Worm (Caenorhabditis elegans) whole organism, young adult: ENCODE results near the gene exos-4.1.

Experiments used
- B0035.1 ChIP-seq: sonication (generic microtip); optimal IDR thresholded peaks from 2 replicates; lab custom pipeline; 2016; ENCODE audit warnings: missing genetic modification characterization, mild to moderate bottlenecking, missing compliant biosample characterization, missing genotype, missing genetic modification reagents
- akir-1 ChIP-seq: fragments of 200-800 bp; sonication (Bioruptor generic); optimal IDR thresholded peaks from 2 replicates; lab custom pipeline; 2018; ENCODE audit warnings: mild to moderate bottlenecking, missing genetic modification characterization, moderate library complexity, missing compliant biosample characterization
- bed-2 ChIP-seq: fragments of 200-800 bp; sonication (Bioruptor generic); IDR thresholded peaks from 2 replicates; pipeline ENCODE4 v1.3.6; 2022; ENCODE audit warnings: missing genetic modification reagents, missing genetic modification characterization, missing compliant biosample characterization
- cebp-1 ChIP-seq, 2 experiments: fragments of 200-800 bp in 1 of 2; sonication (Bioruptor generic) in 1 of 2; sonication (generic microtip) in 1 of 2; IDR thresholded peaks in 1 of 2; optimal IDR thresholded peaks in 1 of 2; 2 replicates each; pipeline versions ENCODE4 v1.3.6 to Lab custom; 2017 to 2022; ENCODE audit warnings: missing compliant biosample characterization in 2 of 2, missing genetic modification characterization in 2 of 2, mild to moderate bottlenecking in 1 of 2, missing genetic modification reagents in 1 of 2, moderate library complexity in 1 of 2
- efl-1 ChIP-seq: fragments of 150-350 bp; optimal IDR thresholded peaks from 2 replicates; lab custom pipeline; 2014; ENCODE audit warnings: missing biosample characterization, missing genetic modification reagents, missing genetic modification characterization
- egl-18 ChIP-seq: fragments of 200-800 bp; sonication (Bioruptor generic); IDR thresholded peaks from 2 replicates; pipeline ENCODE4 v1.3.6; 2022; ENCODE audit warnings: missing genetic modification reagents, missing genetic modification characterization, missing compliant biosample characterization
- lin-35 ChIP-seq, 3 experiments: fragments of 150-350 bp in 2 of 3; sonication (generic microtip) in 1 of 3; optimal IDR thresholded peaks; 2 replicates each; lab custom pipeline; 2014 to 2018; ENCODE audit warnings: missing biosample characterization in 3 of 3, missing genetic modification characterization in 3 of 3, missing genetic modification reagents in 3 of 3
- madf-10 ChIP-seq: sonication (generic microtip); optimal IDR thresholded peaks from 2 replicates; lab custom pipeline; 2016; ENCODE audit warnings: mild to moderate bottlenecking, missing genetic modification characterization, missing compliant biosample characterization
- pha-4 ChIP-seq: fragments of 150-350 bp; sonication (generic microtip); optimal IDR thresholded peaks from 2 replicates; lab custom pipeline; 2014; ENCODE audit warnings: missing biosample characterization, missing genetic modification reagents, missing genetic modification characterization
- snpc-1.1 ChIP-seq: sonication (generic microtip); optimal IDR thresholded peaks from 2 replicates; lab custom pipeline; 2017; ENCODE audit warnings: missing genetic modification characterization, mild to moderate bottlenecking, missing compliant biosample characterization, antibody characterized with exemption, moderate library complexity, missing genotype, missing genetic modification reagents; ENCODE audit not compliant: insufficient read depth
- snpc-4 ChIP-seq, 5 experiments: fragments of 150-350 bp in 1 of 5; sonication (generic microtip) in 4 of 5; optimal IDR thresholded peaks; 2 replicates each; lab custom pipeline; 2014 to 2018; ENCODE audit warnings: missing genetic modification characterization in 5 of 5, missing biosample characterization in 3 of 5, antibody characterized with exemption in 2 of 5, mild to moderate bottlenecking in 2 of 5, missing compliant biosample characterization in 2 of 5, missing genotype in 2 of 5, moderate library complexity in 2 of 5, missing genetic modification reagents in 1 of 5
- tlf-1 ChIP-seq: fragments of 200-800 bp; sonication (Bioruptor generic); optimal IDR thresholded peaks from 2 replicates; lab custom pipeline; 2018; ENCODE audit warnings: mild to moderate bottlenecking, missing genetic modification characterization, missing compliant biosample characterization

- TF ChIP-seq bed-2 (no peak), lin-35 (GFP tag; optimal IDR thresholded peaks at IDR 0.05; lab: Kevin White, UChicago) (no peak), cebp-1 (GFP tag; IDR thresholded peaks at IDR 0.05; lab: Robert Waterston, UW) (no peak), cebp-1 (tag; optimal IDR thresholded peaks at IDR 0.05; lab: Kevin White, UChicago) (no peak), madf-10 (tag; lab: Kevin White, UChicago) (no peak), akir-1 (GFP tag; lab: Kevin White, UChicago) (no peak), egl-18 (GFP tag; lab: Robert Waterston, UW) (no peak), efl-1 (GFP tag; lab: Kevin White, UChicago) (no peak), snpc-4 (GFP tag; optimal IDR thresholded peaks at IDR 0.05; lab: Kevin White, UChicago) (no peak), snpc-4 (tag; optimal IDR thresholded peaks at IDR 0.05; lab: Kevin White, UChicago) (no peak), snpc-1.1 (tag; lab: Kevin White, UChicago) (no peak), B0035.1 (tag; lab: Kevin White, UChicago) (no peak), tlf-1 (GFP tag; lab: Kevin White, UChicago) (no peak), pha-4 (tag; lab: Kevin White, UChicago) (no peak)
These were observed 30.3 kb upstream of the exos-4.1 start, which contains the start of gene scl-6 for ce11 chrIV:13068451-13068850.
